Worm (Caenorhabditis elegans) whole organism, L4 larva: ENCODE measurements around the gene C49C3.15.

Experiments
- aha-1 ChIP-seq: fragments of 150-350 bp; peaks from one replicate; lab custom pipeline; 2014; ENCODE audit warnings: missing biosample characterization, missing genetic modification characterization
- ama-1 ChIP-seq: fragments of 150-350 bp; optimal IDR thresholded peaks from 2 replicates; lab custom pipeline; 2014; ENCODE audit warnings: inconsistent platforms, mixed read lengths
- mdl-1 ChIP-seq, 2 experiments: fragments of 150-350 bp in 1 of 2; sonication (generic microtip) in 1 of 2; optimal IDR thresholded peaks; 2 replicates each; lab custom pipeline; 2014 to 2017; ENCODE audit warnings: missing biosample characterization in 2 of 2, missing genetic modification characterization in 2 of 2
- nhr-76 ChIP-seq: fragments of 150-350 bp; optimal IDR thresholded peaks from 2 replicates; lab custom pipeline; 2014; ENCODE audit warnings: missing biosample characterization, missing genetic modification characterization
- nhr-77 ChIP-seq: fragments of 150-350 bp; optimal IDR thresholded peaks from 2 replicates; lab custom pipeline; 2014; ENCODE audit warnings: missing biosample characterization, missing genetic modification characterization
- pqm-1 ChIP-seq: sonication (generic microtip); optimal IDR thresholded peaks from 2 replicates; lab custom pipeline; 2017; ENCODE audit warnings: missing biosample characterization, missing genetic modification characterization

DNA sequence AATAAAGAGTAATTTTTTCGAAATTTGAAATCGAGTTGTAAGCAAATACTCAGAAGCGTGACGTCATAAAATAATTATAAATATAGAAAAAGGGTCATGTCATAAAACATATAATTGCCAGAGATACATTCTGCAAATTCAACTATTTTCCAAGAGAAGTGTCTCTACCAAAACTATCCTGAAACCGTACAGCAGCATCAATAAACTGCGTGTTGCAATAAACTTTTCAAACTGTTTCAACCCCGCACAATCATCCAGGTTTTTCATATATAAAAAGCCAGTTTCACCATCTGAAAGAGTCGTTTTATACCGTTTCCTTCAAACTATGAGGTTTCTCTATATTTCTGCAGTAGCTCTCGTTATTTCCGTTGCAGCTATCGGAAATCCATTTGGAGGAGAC lies 9.5 kb downstream of the C49C3.15 start, which contains the start of gene C49C3.11:
- no peak for TF ChIP-seq pqm-1 (tag; lab: Kevin White, UChicago)
- no peak for TF ChIP-seq mdl-1 (tag; optimal IDR thresholded peaks at IDR 0.05; lab: Kevin White, UChicago)
- TF ChIP-seq ama-1 (lab: Kevin White, UChicago), result no peak
- TF ChIP-seq aha-1 (tag; lab: Kevin White, UChicago), result no peak
- no peak for TF ChIP-seq nhr-76 (tag; lab: Kevin White, UChicago)
- no peak for TF ChIP-seq nhr-77 (tag; lab: Kevin White, UChicago)
